Worm (Caenorhabditis elegans) whole organism, late embryonic: ENCODE results near the gene prkl-1.

Experiments
- ceh-14 ChIP-seq: sonication (generic microtip); optimal IDR thresholded peaks from 2 replicates; lab custom pipeline; 2016; ENCODE audit warnings: missing genotype, missing genetic modification characterization, missing compliant biosample characterization
- sox-4 ChIP-seq: sonication (generic microtip); optimal IDR thresholded peaks from 2 replicates; lab custom pipeline; 2017; ENCODE audit warnings: mild to moderate bottlenecking, missing genetic modification characterization, inconsistent platforms, missing compliant biosample characterization

- TF ChIP-seq ceh-14 (tag; lab: Kevin White, UChicago) (no peak), sox-4 (tag; lab: Kevin White, UChicago) (no peak)
Measured at ce11 chrIV:7020630-7021029, 33.9 kb upstream of the prkl-1 start.
